Worm (Caenorhabditis elegans) whole organism, midembryonic: ENCODE data around the gene F46B6.5.

Experiments used
- cog-1 ChIP-seq: sonication (generic microtip); optimal IDR thresholded peaks from 2 replicates; lab custom pipeline; 2016; ENCODE audit warnings: missing genetic modification characterization, missing compliant biosample characterization
- flt-1 ChIP-seq: fragments of 200-800 bp; sonication (Bioruptor generic); IDR thresholded peaks from 2 replicates; pipeline ENCODE4 v1.3.6; 2022; ENCODE audit warnings: missing genetic modification characterization, missing compliant biosample characterization
- klf-2 ChIP-seq: fragments of 200-800 bp; sonication (Bioruptor generic); conservative IDR thresholded peaks from 2 replicates; pipeline ENCODE4 v1.3.6; 2022; ENCODE audit warnings: missing genetic modification reagents, missing genetic modification characterization, missing compliant biosample characterization
- med-1 ChIP-seq: sonication (generic microtip); optimal IDR thresholded peaks from 2 replicates; lab custom pipeline; 2017; ENCODE audit warnings: missing genetic modification characterization, mild to moderate bottlenecking, missing compliant biosample characterization, antibody characterized with exemption, missing genetic modification reagents; ENCODE audit not compliant: insufficient read depth
- ref-1 ChIP-seq: fragments of 200-800 bp; sonication (Bioruptor generic); conservative IDR thresholded peaks from 2 replicates; pipeline ENCODE4 v1.3.6; 2022; ENCODE audit warnings: missing genetic modification reagents, missing genetic modification characterization, missing compliant biosample characterization
- ztf-23 ChIP-seq: fragments of 200-800 bp; sonication (Bioruptor generic); IDR thresholded peaks from 2 replicates; pipeline ENCODE4 v1.3.6; 2022; ENCODE audit warnings: missing genetic modification reagents, missing genetic modification characterization, missing compliant biosample characterization
- ztf-29 ChIP-seq: fragments of 200-800 bp; sonication (Bioruptor generic); IDR thresholded peaks from 2 replicates; pipeline ENCODE4 v1.3.6; 2022; ENCODE audit warnings: missing genetic modification reagents, missing genetic modification characterization, missing compliant biosample characterization

DNA sequence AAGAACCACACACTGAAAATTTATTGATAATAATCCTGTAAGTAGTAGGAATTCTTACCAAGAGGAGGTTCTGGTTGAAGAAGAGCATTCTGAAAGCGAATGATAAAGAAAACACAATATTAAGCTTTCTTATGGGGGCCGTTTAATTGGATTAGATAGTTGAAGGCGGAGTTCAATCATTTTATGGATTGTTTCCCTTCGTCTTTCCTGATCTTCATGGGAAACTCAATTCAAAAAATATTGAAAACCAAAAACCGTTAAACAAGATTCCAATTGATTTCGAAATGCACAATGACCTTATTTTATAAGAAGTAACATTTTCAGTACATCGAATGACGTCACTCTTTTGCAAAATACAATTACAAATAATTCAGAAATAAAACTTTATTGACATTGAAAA lies 16.2 kb upstream of the F46B6.5 start, which contains the start of gene F46B6.13:
- TF ChIP-seq klf-2 (GFP tag; lab: Robert Waterston, UW): no peak
- no peak for TF ChIP-seq ref-1 (GFP tag; lab: Robert Waterston, UW)
- no peak for TF ChIP-seq med-1 (GFP tag; lab: Kevin White, UChicago)
- TF ChIP-seq flt-1 (GFP tag; lab: Robert Waterston, UW): no peak
- no peak for TF ChIP-seq cog-1 (tag; lab: Kevin White, UChicago)
- TF ChIP-seq ztf-23: no peak
- no peak for TF ChIP-seq ztf-29 (GFP tag; lab: Robert Waterston, UW)
